Worm (Caenorhabditis elegans) whole organism, early embryonic: Measurements from ENCODE around the gene C10B5.1.

Experiments
- F13C5.2 ChIP-seq: sonication (generic microtip); optimal IDR thresholded peaks from 2 replicates; lab custom pipeline; 2017; ENCODE audit warnings: mild to moderate bottlenecking, missing genetic modification characterization, inconsistent platforms, missing compliant biosample characterization
- aly-1 ChIP-seq: sonication (generic microtip); optimal IDR thresholded peaks from 2 replicates; lab custom pipeline; 2016; ENCODE audit warnings: missing genetic modification characterization, missing compliant biosample characterization
- ama-1 ChIP-seq: fragments of 150-350 bp; optimal IDR thresholded peaks from 2 replicates; lab custom pipeline; 2014
- ceh-36 ChIP-seq: sonication (generic microtip); optimal IDR thresholded peaks from 2 replicates; lab custom pipeline; 2016; ENCODE audit warnings: missing genetic modification characterization, inconsistent platforms, missing compliant biosample characterization
- ets-7 ChIP-seq: sonication (generic microtip); optimal IDR thresholded peaks from 2 replicates; lab custom pipeline; 2016; ENCODE audit warnings: missing genotype, missing genetic modification characterization, missing compliant biosample characterization
- flt-1 ChIP-seq: fragments of 200-800 bp; sonication (Bioruptor generic); IDR thresholded peaks from 2 replicates; pipeline ENCODE4 v1.3.6; 2022; ENCODE audit warnings: missing genetic modification characterization, missing compliant biosample characterization
- hmbx-1 ChIP-seq: sonication (generic microtip); optimal IDR thresholded peaks from 2 replicates; lab custom pipeline; 2016; ENCODE audit warnings: mild to moderate bottlenecking, missing genetic modification characterization, missing compliant biosample characterization
- hmg-4 ChIP-seq: fragments of 200-800 bp; sonication (Bioruptor generic); optimal IDR thresholded peaks from 2 replicates; lab custom pipeline; 2018; ENCODE audit warnings: mild to moderate bottlenecking, missing genetic modification characterization, missing compliant biosample characterization
- pes-1 ChIP-seq: fragments of 200-800 bp; sonication (Bioruptor generic); IDR thresholded peaks from 2 replicates; pipeline ENCODE4 v1.3.6; 2022; ENCODE audit warnings: missing genetic modification reagents, missing genetic modification characterization, missing compliant biosample characterization
- sea-1 ChIP-seq: fragments of 200-800 bp; sonication (Bioruptor generic); conservative IDR thresholded peaks from 2 replicates; pipeline ENCODE4 v1.3.6; 2022; ENCODE audit warnings: missing genetic modification characterization, missing compliant biosample characterization
- tbx-37 ChIP-seq: fragments of 200-800 bp; sonication (Bioruptor generic); conservative IDR thresholded peaks from 2 replicates; pipeline ENCODE4 v1.3.6; 2022; ENCODE audit warnings: missing genetic modification reagents, missing genetic modification characterization, missing compliant biosample characterization
- tra-4 ChIP-seq: sonication (generic microtip); optimal IDR thresholded peaks from 2 replicates; lab custom pipeline; 2017; ENCODE audit warnings: missing genetic modification characterization, missing compliant biosample characterization

ce11 chrV:8569172-8569571, 11.9 kb upstream of the C10B5.1 start:
- TF ChIP-seq ama-1 (lab: Kevin White, UChicago) (no peak), aly-1 (tag; lab: Kevin White, UChicago) (no peak), ceh-36 (no peak), ets-7 (tag; lab: Kevin White, UChicago) (no peak), flt-1 (GFP tag; lab: Robert Waterston, UW) (no peak), sea-1 (GFP tag; lab: Robert Waterston, UW) (no peak), F13C5.2 (no peak), tbx-37 (GFP tag; lab: Robert Waterston, UW) (no peak), hmg-4 (GFP tag; lab: Kevin White, UChicago) (no peak), pes-1 (GFP tag; lab: Robert Waterston, UW) (no peak), hmbx-1 (tag; lab: Kevin White, UChicago) (no peak), tra-4 (tag; lab: Kevin White, UChicago) (no peak)
